Fruit fly (Drosophila melanogaster) whole organism, pupa: ENCODE data around the gene PlexA.

Source experiments
- CG10348 ChIP-seq: fragments of 200-800 bp; sonication (Bioruptor generic); IDR thresholded peaks from 2 replicates; pipeline ENCODE4 v1.3.6; 2022; ENCODE audit warnings: missing biosample characterization, missing genetic modification characterization
- CG13204 ChIP-seq: fragments of 200-800 bp; sonication (Bioruptor generic); optimal IDR thresholded peaks from 2 replicates; lab custom pipeline; 2018; ENCODE audit warnings: missing biosample characterization, mild to moderate bottlenecking, missing genetic modification characterization, moderate library complexity
- CG14655 ChIP-seq: fragments of 200-800 bp; sonication (Bioruptor generic); optimal IDR thresholded peaks from 3 replicates; lab custom pipeline; 2017; ENCODE audit warnings: mild to moderate bottlenecking, missing biosample characterization, missing genetic modification reagents, missing genetic modification characterization
- CG32121 ChIP-seq: fragments of 200-800 bp; sonication (Bioruptor generic); IDR thresholded peaks from 2 replicates; pipeline ENCODE4 v1.3.6; 2022; ENCODE audit warnings: missing biosample characterization, missing genetic modification characterization
- CG34367 ChIP-seq: fragments of 200-800 bp; sonication (Bioruptor generic); optimal IDR thresholded peaks from 2 replicates; lab custom pipeline; 2018; ENCODE audit warnings: missing biosample characterization, mild to moderate bottlenecking, missing genetic modification characterization
- CG4496 ChIP-seq: fragments of 200-800 bp; sonication (Bioruptor generic); IDR thresholded peaks from 3 replicates; pipeline ENCODE4 v1.3.6; 2022; ENCODE audit warnings: missing biosample characterization, missing genetic modification characterization
- CG8159 ChIP-seq: fragments of 200-800 bp; sonication (Bioruptor generic); optimal IDR thresholded peaks from 3 replicates; lab custom pipeline; 2018; ENCODE audit warnings: missing biosample characterization, mild to moderate bottlenecking, missing genetic modification characterization, moderate library complexity
- EcR ChIP-seq: fragments of 200-800 bp; sonication (Bioruptor generic); optimal IDR thresholded peaks from 3 replicates; lab custom pipeline; 2019; ENCODE audit warnings: missing biosample characterization, missing genetic modification characterization, mild to moderate bottlenecking, moderate library complexity, missing genetic modification reagents
- Ets98B ChIP-seq: fragments of 200-800 bp; sonication (Bioruptor generic); IDR thresholded peaks from 2 replicates; pipeline ENCODE4 v1.3.6; 2022; ENCODE audit warnings: missing biosample characterization, missing genetic modification characterization
- Pif1A ChIP-seq: fragments of 200-800 bp; sonication (Bioruptor generic); optimal IDR thresholded peaks from 3 replicates; lab custom pipeline; 2016; ENCODE audit warnings: missing biosample characterization, missing genetic modification characterization
- Pif1B ChIP-seq: fragments of 200-800 bp; sonication (Bioruptor generic); optimal IDR thresholded peaks from 3 replicates; lab custom pipeline; 2016; ENCODE audit warnings: missing biosample characterization, missing genetic modification characterization
- Snoo ChIP-seq: fragments of 200-800 bp; sonication (Bioruptor generic); optimal IDR thresholded peaks from 3 replicates; lab custom pipeline; 2017; ENCODE audit warnings: missing biosample characterization, mild to moderate bottlenecking, missing genetic modification characterization, inconsistent platforms
- gl ChIP-seq: fragments of 200-800 bp; sonication (Bioruptor generic); optimal IDR thresholded peaks from 2 replicates; lab custom pipeline; 2018; ENCODE audit warnings: missing biosample characterization, mild to moderate bottlenecking, missing genetic modification characterization

- TF ChIP-seq Snoo (no peak), Pif1B (GFP tag; lab: Kevin White, UChicago) (no peak), CG34367 (no peak), CG4496 (no peak), gl (tag; lab: Kevin White, UChicago) (no peak), CG10348 (GFP tag; lab: Robert Waterston, UW) (no peak), CG32121 (no peak), Pif1A (GFP tag; lab: Kevin White, UChicago) (no peak), Ets98B (no peak), CG8159 (tag; lab: Kevin White, UChicago) (no peak), CG14655 (GFP tag; lab: Kevin White, UChicago) (no peak), EcR (GFP tag; lab: Kevin White, UChicago) (no peak), CG13204 (no peak)
Measured at dm6 chr4:1050422-1050821, 23.5 kb upstream of the PlexA start.
